Fruit fly (Drosophila melanogaster) whole organism, wandering third instar larva: ENCODE data around the gene CG1812.

Experiments
- CrebA ChIP-seq: fragments of 200-800 bp; sonication (Bioruptor generic); optimal IDR thresholded peaks from 2 replicates; lab custom pipeline; 2016; ENCODE audit warnings: missing biosample characterization, mild to moderate bottlenecking, missing genetic modification characterization, borderline replicate concordance
- Dfd ChIP-seq: fragments of >200 bp; optimal IDR thresholded peaks from 2 replicates; lab custom pipeline; 2017; ENCODE audit warnings: missing biosample characterization, missing genetic modification characterization
- Dif ChIP-seq: fragments of 200-275, 200-300 bp; sonication (Bioruptor generic); optimal IDR thresholded peaks from 2 replicates; lab custom pipeline; 2018; ENCODE audit warnings: missing biosample characterization, missing genetic modification characterization; ENCODE audit not compliant: partially characterized antibody
- GATAd ChIP-seq: sonication (Bioruptor generic); optimal IDR thresholded peaks from 2 replicates; lab custom pipeline; 2016; ENCODE audit warnings: missing biosample characterization, missing genetic modification characterization
- HLH106 ChIP-seq: fragments of 200-800 bp; optimal IDR thresholded peaks from 3 replicates; lab custom pipeline; 2019; ENCODE audit warnings: missing biosample characterization, mild to moderate bottlenecking, missing genetic modification characterization, moderate library complexity
- Hnf4 ChIP-seq: fragments of 200-800 bp; sonication (Bioruptor generic); optimal IDR thresholded peaks from 2 replicates; lab custom pipeline; 2016; ENCODE audit warnings: missing biosample characterization, mild to moderate bottlenecking, missing genetic modification characterization
- Hr78 ChIP-seq: fragments of >200 bp; optimal IDR thresholded peaks from 2 replicates; lab custom pipeline; 2017; ENCODE audit warnings: missing biosample characterization, missing genetic modification characterization
- Hr83 ChIP-seq: fragments of 200-300 bp; sonication (Bioruptor generic); optimal IDR thresholded peaks from 2 replicates; lab custom pipeline; 2016; ENCODE audit warnings: missing biosample characterization, mild to moderate bottlenecking, missing genetic modification characterization, moderate library complexity; ENCODE audit not compliant: poor library complexity, severe bottlenecking
- Jra ChIP-seq: sonication (Bioruptor generic); optimal IDR thresholded peaks from 2 replicates; lab custom pipeline; 2016; ENCODE audit warnings: missing biosample characterization, missing genetic modification characterization
- Mio ChIP-seq: sonication (Bioruptor generic); optimal IDR thresholded peaks from 2 replicates; lab custom pipeline; 2016; ENCODE audit warnings: missing biosample characterization, missing genetic modification characterization
- Myc ChIP-seq: fragments of >200 bp; optimal IDR thresholded peaks from 2 replicates; lab custom pipeline; 2017
- N ChIP-seq: fragments of >200 bp; optimal IDR thresholded peaks from 2 replicates; lab custom pipeline; 2018; ENCODE audit warnings: missing biosample characterization, missing external identifiers, missing genetic modification characterization
- OdsH ChIP-seq: fragments of 200-800 bp; sonication (Bioruptor generic); optimal IDR thresholded peaks from 2 replicates; lab custom pipeline; 2016; ENCODE audit warnings: missing biosample characterization, mild to moderate bottlenecking, missing genetic modification characterization
- Rel ChIP-seq, 2 experiments: fragments of 200-800 bp; sonication (Bioruptor generic) in 1 of 2; optimal IDR thresholded peaks; 2 replicates in 1 of 2; 3 replicates in 1 of 2; lab custom pipeline; 2016 to 2019; ENCODE audit warnings: mild to moderate bottlenecking in 2 of 2, missing biosample characterization in 2 of 2, missing genetic modification characterization in 2 of 2, moderate library complexity in 1 of 2
- Sp1 ChIP-seq: fragments of 200-800 bp; sonication (Bioruptor generic); optimal IDR thresholded peaks from 3 replicates; lab custom pipeline; 2019; ENCODE audit warnings: missing biosample characterization, mild to moderate bottlenecking, missing genetic modification characterization, moderate library complexity
- br ChIP-seq: fragments of 200-800 bp; sonication (Bioruptor generic); optimal IDR thresholded peaks from 2 replicates; lab custom pipeline; 2016; ENCODE audit warnings: missing biosample characterization, missing genetic modification characterization
- brk ChIP-seq: fragments of 200-800 bp; sonication (Bioruptor generic); optimal IDR thresholded peaks from 2 replicates; lab custom pipeline; 2016; ENCODE audit warnings: missing biosample characterization, mild to moderate bottlenecking, missing genetic modification characterization
- dl ChIP-seq, 2 experiments: fragments of 175-275, 200-275 bp in 1 of 2; fragments of 200-275 bp in 1 of 2; sonication (Bioruptor generic); optimal IDR thresholded peaks; lab custom pipeline; 2018; ENCODE audit warnings: mild to moderate bottlenecking in 2 of 2, missing biosample characterization in 2 of 2, missing genetic modification characterization in 2 of 2, moderate library complexity in 2 of 2; ENCODE audit not compliant: partially characterized antibody in 2 of 2, insufficient read depth in 1 of 2
- dmrt93B ChIP-seq: fragments of 200-800 bp; sonication (Bioruptor generic); optimal IDR thresholded peaks from 2 replicates; lab custom pipeline; 2018; ENCODE audit warnings: missing biosample characterization, mild to moderate bottlenecking, missing genetic modification characterization
- dsf ChIP-seq: sonication (Bioruptor generic); optimal IDR thresholded peaks from 2 replicates; lab custom pipeline; 2016; ENCODE audit warnings: missing biosample characterization, missing genetic modification characterization, borderline replicate concordance
- ey ChIP-seq: fragments of 200-800 bp; sonication (Bioruptor generic); optimal IDR thresholded peaks from 2 replicates; lab custom pipeline; 2016; ENCODE audit warnings: missing biosample characterization, missing genetic modification characterization
- foxo ChIP-seq, 2 experiments: fragments of 200-800 bp; sonication (Bioruptor generic); optimal IDR thresholded peaks; 2 replicates in 1 of 2; 3 replicates in 1 of 2; lab custom pipeline; 2016 to 2017; ENCODE audit warnings: missing biosample characterization in 2 of 2, missing genetic modification characterization in 2 of 2
- fru ChIP-seq: fragments of 200-800 bp; sonication (Bioruptor generic); optimal IDR thresholded peaks from 3 replicates; lab custom pipeline; 2016; ENCODE audit warnings: missing biosample characterization, mild to moderate bottlenecking, missing genetic modification characterization
- h ChIP-seq: fragments of 200-800 bp; sonication (Bioruptor generic); optimal IDR thresholded peaks from 3 replicates; lab custom pipeline; 2016; ENCODE audit warnings: missing biosample characterization, mild to moderate bottlenecking, missing genetic modification characterization
- lola ChIP-seq: fragments of >200 bp; optimal IDR thresholded peaks from 2 replicates; lab custom pipeline; 2017; ENCODE audit warnings: missing biosample characterization, missing genetic modification characterization
- psq ChIP-seq: fragments of 200-800 bp; sonication (Bioruptor generic); optimal IDR thresholded peaks from 3 replicates; lab custom pipeline; 2017; ENCODE audit warnings: missing biosample characterization, mild to moderate bottlenecking, missing genetic modification characterization, moderate library complexity
- rgr ChIP-seq: fragments of 200-800 bp; sonication (Bioruptor generic); optimal IDR thresholded peaks from 3 replicates; lab custom pipeline; 2016; ENCODE audit warnings: missing biosample characterization, mild to moderate bottlenecking, missing genetic modification characterization
- sage ChIP-seq: fragments of 200-800 bp; sonication (Bioruptor generic); optimal IDR thresholded peaks from 2 replicates; lab custom pipeline; 2016; ENCODE audit warnings: missing biosample characterization, mild to moderate bottlenecking, missing genetic modification characterization
- sv ChIP-seq: fragments of 200-800 bp; sonication (Bioruptor generic); optimal IDR thresholded peaks from 3 replicates; lab custom pipeline; 2016; ENCODE audit warnings: missing biosample characterization, missing genetic modification characterization
- tai ChIP-seq: sonication (Bioruptor generic); optimal IDR thresholded peaks from 2 replicates; lab custom pipeline; 2016; ENCODE audit warnings: missing biosample characterization, missing genetic modification characterization
- woc ChIP-seq: sonication (Bioruptor generic); optimal IDR thresholded peaks from 2 replicates; lab custom pipeline; 2016; ENCODE audit warnings: missing biosample characterization, mild to moderate bottlenecking, missing genetic modification characterization

The CG1812 gene

dm6 chrX:20485880-20486279, 25.5 kb upstream of the CG1812 start, which contains the start of gene CG15461:
Gene CG15461 (plus strand): TSS chrX:20486180.
- TF ChIP-seq Hnf4 (GFP tag; lab: Kevin White, UChicago): no peak
- TF ChIP-seq Hr83 (GFP tag; lab: Kevin White, UChicago): no peak
- TF ChIP-seq CrebA: no peak
- TF ChIP-seq Hr78 (GFP tag; lab: Kevin White, UChicago): no peak
- no peak for TF ChIP-seq dl (GFP tag; optimal IDR thresholded peaks at IDR 0.05; lab: Kevin White, UChicago; ENCODE audit: insufficient read depth in 1 of 2, partially characterized antibody in 2 of 2)
- TF ChIP-seq psq: no peak
- TF ChIP-seq h (GFP tag; lab: Kevin White, UChicago): no peak
- TF ChIP-seq lola (GFP tag; lab: Kevin White, UChicago): no peak
- no peak for TF ChIP-seq ey (GFP tag; lab: Kevin White, UChicago)
- no peak for TF ChIP-seq Dif
- no peak for TF ChIP-seq N (GFP tag; lab: Kevin White, UChicago)
- no peak for TF ChIP-seq Rel (GFP tag; optimal IDR thresholded peaks at IDR 0.05; lab: Kevin White, UChicago)
- no peak for TF ChIP-seq Rel (tag; optimal IDR thresholded peaks at IDR 0.05; lab: Kevin White, UChicago)
- TF ChIP-seq GATAd: no peak
- no peak for TF ChIP-seq dsf (GFP tag; lab: Kevin White, UChicago)
- TF ChIP-seq tai: no peak
- no peak for TF ChIP-seq Sp1
- no peak for TF ChIP-seq HLH106 (tag; lab: Kevin White, UChicago)
- TF ChIP-seq sage (GFP tag; lab: Kevin White, UChicago): no peak

dm6 chrX:20488701-20489122, 22.6 kb upstream of the CG1812 start:
- no peak for TF ChIP-seq dsf (GFP tag; lab: Kevin White, UChicago)
- no peak for TF ChIP-seq Dif
- no peak for TF ChIP-seq sv
- TF ChIP-seq brk (GFP tag; lab: Kevin White, UChicago): no peak
- peak; percentile 48 for TF ChIP-seq rgr
- no peak for TF ChIP-seq Hr78 (GFP tag; lab: Kevin White, UChicago)
- peak in 1 of 2 experiments; percentile 55 for TF ChIP-seq foxo (GFP tag; optimal IDR thresholded peaks at IDR 0.05; lab: Kevin White, UChicago)
- TF ChIP-seq Mio (GFP tag; lab: Kevin White, UChicago): no peak
- peak; percentile 43 for TF ChIP-seq ey (GFP tag; lab: Kevin White, UChicago)
- peak; percentile 70 for TF ChIP-seq fru (GFP tag; lab: Kevin White, UChicago)
- peak; percentile 54 for TF ChIP-seq woc (GFP tag; lab: Kevin White, UChicago)
- TF ChIP-seq br (GFP tag; lab: Kevin White, UChicago): peak; percentile 32
- TF ChIP-seq Dfd (GFP tag; lab: Kevin White, UChicago): no peak
- peak; percentile 55 for TF ChIP-seq Sp1
- TF ChIP-seq Rel (GFP tag; optimal IDR thresholded peaks at IDR 0.05; lab: Kevin White, UChicago): no peak
- TF ChIP-seq Rel (tag; optimal IDR thresholded peaks at IDR 0.05; lab: Kevin White, UChicago): no peak
- TF ChIP-seq psq: peak; percentile 33
- peak; percentile 45 for TF ChIP-seq OdsH (GFP tag; lab: Kevin White, UChicago)
- peak; percentile 19 for TF ChIP-seq Hnf4 (GFP tag; lab: Kevin White, UChicago)
- TF ChIP-seq Hr83 (GFP tag; lab: Kevin White, UChicago): no peak
- no peak for TF ChIP-seq Jra (GFP tag; lab: Kevin White, UChicago)
- TF ChIP-seq h (GFP tag; lab: Kevin White, UChicago): peak; percentile 64
- TF ChIP-seq HLH106 (tag; lab: Kevin White, UChicago): peak; percentile 47
- TF ChIP-seq dmrt93B (GFP tag; lab: Kevin White, UChicago): peak; percentile 60
- no peak for TF ChIP-seq Myc (lab: Kevin White, UChicago)
- no peak for TF ChIP-seq lola (GFP tag; lab: Kevin White, UChicago)

dm6 chrX:20489382-20489994, 21.9 kb upstream of the CG1812 start:
- TF ChIP-seq psq (peak; percentile 51), rgr (no peak), Hnf4 (GFP tag; lab: Kevin White, UChicago) (no peak)
- TF ChIP-seq, all 38 proteins: peak for 1

dm6 chrX:20489995-20490393, 21.4 kb upstream of the CG1812 start:
- TF ChIP-seq brk (GFP tag; lab: Kevin White, UChicago): no peak
- no peak for TF ChIP-seq woc (GFP tag; lab: Kevin White, UChicago)
- no peak for TF ChIP-seq Myc (lab: Kevin White, UChicago)
- no peak for TF ChIP-seq dsf (GFP tag; lab: Kevin White, UChicago)
- no peak for TF ChIP-seq sv
- no peak for TF ChIP-seq Dif
- no peak for TF ChIP-seq Rel (GFP tag; optimal IDR thresholded peaks at IDR 0.05; lab: Kevin White, UChicago)
- no peak for TF ChIP-seq Rel (tag; optimal IDR thresholded peaks at IDR 0.05; lab: Kevin White, UChicago)
- no peak for TF ChIP-seq CrebA
- no peak for TF ChIP-seq dmrt93B (GFP tag; lab: Kevin White, UChicago)
- TF ChIP-seq, all 38 proteins: peak for 0
